Worm (Caenorhabditis elegans) whole organism, mixed stage, embryonic: Measurements from ENCODE around the gene C34F6.10.

Experiments
- ceh-39 ChIP-seq: fragments of 150-350 bp; optimal IDR thresholded peaks from 2 replicates; lab custom pipeline; 2014; ENCODE audit warnings: missing biosample characterization, missing genetic modification characterization
- elt-1 ChIP-seq: sonication (generic microtip); optimal IDR thresholded peaks from 2 replicates; lab custom pipeline; 2017; ENCODE audit warnings: missing genetic modification characterization, mild to moderate bottlenecking, missing compliant biosample characterization, antibody characterized with exemption, moderate library complexity, borderline replicate concordance; ENCODE audit not compliant: insufficient read depth
- flh-1 ChIP-seq: fragments of 200-800 bp; sonication (Bioruptor generic); optimal IDR thresholded peaks from 2 replicates; lab custom pipeline; 2018; ENCODE audit warnings: mild to moderate bottlenecking, missing genetic modification characterization, moderate library complexity, missing compliant biosample characterization
- nhr-28 ChIP-seq: fragments of 150-350 bp; optimal IDR thresholded peaks from 2 replicates; lab custom pipeline; 2014; ENCODE audit warnings: missing biosample characterization, missing genetic modification characterization

C34F6.10 gene

ce11 chrX:11185498-11185897 is 54.9 kb downstream of the C34F6.10 start, which contains the start of gene gnrr-7:
TSS of gene gnrr-7 (plus strand) at chrX:11185798.
- TF ChIP-seq nhr-28, result no peak
- no peak for TF ChIP-seq ceh-39 (tag; lab: Kevin White, UChicago)
- TF ChIP-seq elt-1 (tag; lab: Kevin White, UChicago), result no peak
- TF ChIP-seq flh-1 (GFP tag; lab: Kevin White, UChicago), result no peak
